Fruit fly (Drosophila melanogaster): ENCODE measurements around the gene nebu.

DNA sequence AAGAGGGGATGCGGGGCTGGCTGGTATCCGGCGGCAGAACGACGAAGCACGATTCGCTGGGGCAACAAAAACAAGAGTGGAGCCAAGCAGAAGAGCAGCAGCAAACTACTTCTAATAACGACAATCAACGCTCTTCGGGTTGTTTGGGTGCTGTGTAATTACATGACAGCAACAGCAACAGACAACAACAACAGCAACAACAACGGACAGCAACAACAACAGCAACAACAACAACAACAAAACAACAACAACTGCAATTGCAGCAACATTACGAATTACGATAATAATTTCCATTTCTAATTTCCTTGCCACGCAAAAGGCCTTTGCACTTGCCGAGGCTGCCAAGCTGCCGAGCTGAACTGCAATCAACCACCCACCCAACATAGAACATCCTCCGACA lies 21.6 kb upstream of the nebu start:
- no peak for TF ChIP-seq Dif (GFP tag; optimal IDR thresholded peaks at IDR 0.05; ENCODE audit: partially characterized antibody)
- TF ChIP-seq Hnf4 (GFP tag; optimal IDR thresholded peaks at IDR 0.05), result no peak

Measured in whole organism, wandering third instar larva.